Worm (Caenorhabditis elegans) whole organism, L3 larva: ENCODE measurements around the gene ZK682.7.

ENCODE experiments used
- elt-3 ChIP-seq, 3 experiments: fragments of 150-350 bp in 1 of 3; sonication (generic microtip) in 2 of 3; optimal IDR thresholded peaks; 2 replicates in 2 of 3; 4 replicates in 1 of 3; lab custom pipeline; 2014 to 2017; ENCODE audit warnings: missing biosample characterization in 3 of 3, missing genetic modification characterization in 3 of 3
- mdl-1 ChIP-seq: fragments of 150-350 bp; optimal IDR thresholded peaks from 2 replicates; lab custom pipeline; 2014; ENCODE audit warnings: missing biosample characterization, missing genetic modification characterization
- nhr-25 ChIP-seq: sonication (generic microtip); optimal IDR thresholded peaks from 2 replicates; lab custom pipeline; 2017; ENCODE audit warnings: missing biosample characterization, missing genetic modification characterization
- pha-4 ChIP-seq: fragments of 150-350 bp; optimal IDR thresholded peaks from 2 replicates; lab custom pipeline; 2014; ENCODE audit warnings: missing biosample characterization, missing genetic modification reagents, missing genetic modification characterization
- pqm-1 ChIP-seq: fragments of 150-350 bp; optimal IDR thresholded peaks from 2 replicates; lab custom pipeline; 2017; ENCODE audit warnings: missing biosample characterization, missing genetic modification characterization, inconsistent platforms
- unc-62 ChIP-seq: fragments of 150-350 bp; sonication (generic microtip); optimal IDR thresholded peaks from 4 replicates; lab custom pipeline; 2014; ENCODE audit warnings: missing biosample characterization, missing genetic modification reagents, missing genetic modification characterization
- ztf-11 ChIP-seq: fragments of 150-350 bp; optimal IDR thresholded peaks from 2 replicates; lab custom pipeline; 2014; ENCODE audit warnings: missing biosample characterization, missing genetic modification characterization

DNA sequence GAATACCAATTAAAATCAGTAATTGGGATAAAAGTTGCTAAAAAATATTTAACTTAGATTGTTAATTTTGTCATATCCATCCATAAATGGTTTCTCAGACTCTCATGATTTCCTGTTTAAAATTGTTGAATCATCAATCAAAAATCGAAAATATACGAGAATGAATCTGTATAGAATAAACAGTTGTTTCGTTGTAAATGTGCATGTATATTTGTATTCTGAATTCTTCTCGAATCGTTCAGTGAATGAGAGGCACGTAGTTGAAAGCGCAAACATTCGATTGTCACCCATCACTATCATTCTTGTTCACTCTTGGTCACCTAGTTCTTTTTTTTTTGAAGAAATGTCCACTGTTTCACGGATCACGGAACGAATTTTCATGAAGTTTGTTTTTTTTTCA lies 42.0 kb downstream of the ZK682.7 start, which contains the start of gene ptd-2:
- TF ChIP-seq pha-4 (tag; lab: Kevin White, UChicago) (no peak), ztf-11 (tag; lab: Kevin White, UChicago) (no peak), pqm-1 (tag; lab: Kevin White, UChicago) (no peak), elt-3 (tag; optimal IDR thresholded peaks at IDR 0.05; lab: Kevin White, UChicago) (no peak), nhr-25 (no peak), mdl-1 (no peak), unc-62 (no peak)
